Fruit fly (Drosophila melanogaster): ENCODE results near the gene ssp3.

dm6 chr2L:18896371-18896770 lies 47.4 kb downstream of the ssp3 start:
- TF ChIP-seq CG3032 (tag; optimal IDR thresholded peaks at IDR 0.05) (no peak), Hr39 (GFP tag; optimal IDR thresholded peaks at IDR 0.05) (no peak), acj6 (GFP tag; optimal IDR thresholded peaks at IDR 0.05) (no peak), achi (GFP tag; optimal IDR thresholded peaks at IDR 0.05) (no peak), dac (GFP tag; optimal IDR thresholded peaks at IDR 0.05) (no peak)
